Fruit fly (Drosophila melanogaster): ENCODE results near the gene Dad.
A peak's percentile ranks its signal among the peaks of the same experiment; 100 is the strongest.

Dad gene

DNA sequence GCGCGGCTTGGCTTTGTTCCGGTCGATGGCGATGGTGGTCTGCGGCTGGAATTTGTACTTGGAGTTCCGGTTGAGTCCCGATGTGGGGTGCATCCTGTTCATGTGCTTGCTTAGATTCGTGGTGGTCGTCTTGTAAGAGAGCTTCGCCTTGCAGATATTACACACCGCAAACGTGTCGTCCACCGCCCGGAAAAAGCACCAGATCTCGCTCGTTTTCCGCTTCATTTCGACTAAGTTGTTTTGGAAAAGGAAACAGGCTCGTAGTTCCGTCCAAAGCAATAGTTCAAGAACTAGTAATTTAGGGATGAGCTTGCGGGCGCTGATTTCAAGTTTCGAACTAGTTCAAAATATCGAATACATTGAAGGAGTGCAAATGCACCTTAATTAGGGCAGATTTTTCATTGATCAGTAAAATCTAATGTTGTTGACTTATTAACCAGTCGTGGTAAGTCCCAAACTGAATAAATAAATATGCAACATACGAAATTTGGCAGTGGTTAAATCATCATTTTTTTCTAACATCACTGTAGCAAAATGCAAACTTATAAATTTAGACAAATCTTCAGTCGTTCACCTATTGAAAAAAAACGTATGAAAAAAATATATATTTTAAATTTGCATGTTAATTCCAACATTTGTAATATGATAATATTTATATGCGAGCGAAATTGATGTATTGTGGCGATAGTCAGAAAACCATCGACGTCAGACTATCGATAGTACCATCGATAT is 10.8 kb upstream of the Dad start, which contains the start of the genes bdwf and Patr-1 (continued):
- TF ChIP-seq CG9876 (GFP tag; optimal IDR thresholded peaks at IDR 0.05) = no peak
- TF ChIP-seq Sox100B (GFP tag; optimal IDR thresholded peaks at IDR 0.05) = peak; percentile 43
- peak; percentile 92 for TF ChIP-seq CG3995 (GFP tag; optimal IDR thresholded peaks at IDR 0.05)
- no peak for TF ChIP-seq CG10565 (GFP tag; optimal IDR thresholded peaks at IDR 0.05)
- peak; percentile 88 for TF ChIP-seq CG14860 (GFP tag; IDR thresholded peaks at IDR 0.05; ENCODE audit: partially characterized antibody)
- TF ChIP-seq CG8089 (GFP tag; optimal IDR thresholded peaks at IDR 0.05) = no peak
- peak; percentile 2 for TF ChIP-seq zfh2 (GFP tag; optimal IDR thresholded peaks at IDR 0.05)
- no peak for TF ChIP-seq prd (optimal IDR thresholded peaks at IDR 0.05)
- no peak for TF ChIP-seq prd (GFP tag; IDR thresholded peaks at IDR 0.05)
- TF ChIP-seq YL-1 (GFP tag; optimal IDR thresholded peaks at IDR 0.05) = peak; percentile 48
- peak; percentile 89 for TF ChIP-seq bbx (GFP tag; IDR thresholded peaks at IDR 0.05; ENCODE audit: partially characterized antibody)
- TF ChIP-seq CG15011 (GFP tag; optimal IDR thresholded peaks at IDR 0.05) = no peak
- peak; percentile 35 for TF ChIP-seq CG17829 (tag; optimal IDR thresholded peaks at IDR 0.05)
- TF ChIP-seq BtbVII (GFP tag; optimal IDR thresholded peaks at IDR 0.05) = no peak
- peak; percentile 15 for TF ChIP-seq D19A (tag; optimal IDR thresholded peaks at IDR 0.05)
- no peak for TF ChIP-seq ewg (GFP tag; optimal IDR thresholded peaks at IDR 0.05)
- TF ChIP-seq Drgx (GFP tag; IDR thresholded peaks at IDR 0.05) = no peak
- TF ChIP-seq ara (GFP tag; IDR thresholded peaks at IDR 0.05) = no peak
- peak; percentile 35 for TF ChIP-seq Hr3 (GFP tag; optimal IDR thresholded peaks at IDR 0.05)
- TF ChIP-seq CG4730 (GFP tag; IDR thresholded peaks at IDR 0.05) = no peak
- no peak for TF ChIP-seq Stat92E (GFP tag; optimal IDR thresholded peaks at IDR 0.05)
- TF ChIP-seq tll (GFP tag; optimal IDR thresholded peaks at IDR 0.05) = peak in 1 of 2 experiments; percentile 21
- no peak for TF ChIP-seq CG3065 (GFP tag; optimal IDR thresholded peaks at IDR 0.05)
- TF ChIP-seq sob (GFP tag; IDR thresholded peaks at IDR 0.05) = 0 out of 2 replicates have a peak, but pooled peaks have one; percentile 12
- TF ChIP-seq wor (GFP tag; IDR thresholded peaks at IDR 0.05) = no peak
- TF ChIP-seq amos (GFP tag; IDR thresholded peaks at IDR 0.05; ENCODE audit: partially characterized antibody) = peak; percentile 95
- peak; percentile 44 for TF ChIP-seq CG30020 (tag; optimal IDR thresholded peaks at IDR 0.05)
- peak; percentile 87 for TF ChIP-seq CG7963 (GFP tag; IDR thresholded peaks at IDR 0.05; ENCODE audit: partially characterized antibody)
- peak; percentile 89 for TF ChIP-seq CG13287 (GFP tag; IDR thresholded peaks at IDR 0.05; ENCODE audit: partially characterized antibody)
- TF ChIP-seq Abd-B (GFP tag; optimal IDR thresholded peaks at IDR 0.05) = no peak
- TF ChIP-seq maf-S (GFP tag; optimal IDR thresholded peaks at IDR 0.05) = no peak
- TF ChIP-seq Med (GFP tag) = peak; percentile 73
- peak; percentile 3 for TF ChIP-seq CG1603 (tag; optimal IDR thresholded peaks at IDR 0.05)
- TF ChIP-seq pzg (GFP tag; optimal IDR thresholded peaks at IDR 0.05) = peak; percentile 51
- peak; percentile 46 for TF ChIP-seq CoRest (tag; optimal IDR thresholded peaks at IDR 0.05)
- peak; percentile 15 for TF ChIP-seq gro (GFP tag; optimal IDR thresholded peaks at IDR 0.05)
- no peak for TF ChIP-seq Atf3 (GFP tag; optimal IDR thresholded peaks at IDR 0.05)
- TF ChIP-seq hkb (optimal IDR thresholded peaks at IDR 0.05) = no peak
- TF ChIP-seq hkb (GFP tag; IDR thresholded peaks at IDR 0.05) = no peak
- no peak for TF ChIP-seq shn (GFP tag; optimal IDR thresholded peaks at IDR 0.05)
- peak; percentile 45 for TF ChIP-seq E2f2 (GFP tag; IDR thresholded peaks at IDR 0.05)
- no peak for TF ChIP-seq Ada2b (GFP tag; IDR thresholded peaks at IDR 0.05)
- no peak for TF ChIP-seq vfl (GFP tag; optimal IDR thresholded peaks at IDR 0.05)
- no peak for TF ChIP-seq yki (optimal IDR thresholded peaks at IDR 0.05)
- peak; percentile 37 for TF ChIP-seq ind (GFP tag; optimal IDR thresholded peaks at IDR 0.05)
- no peak for TF ChIP-seq Hr51 (GFP tag; optimal IDR thresholded peaks at IDR 0.05)
- TF ChIP-seq Ssrp (tag; optimal IDR thresholded peaks at IDR 0.05) = peak; percentile 17
- no peak for TF ChIP-seq Dfd (GFP tag; optimal IDR thresholded peaks at IDR 0.05)
- no peak for TF ChIP-seq Side (GFP tag; optimal IDR thresholded peaks at IDR 0.05)
- peak; percentile 65 for TF ChIP-seq trem (tag; optimal IDR thresholded peaks at IDR 0.05)

All from whole organism, embryonic.